Worm (Caenorhabditis elegans): ENCODE results near the gene hpo-25.

hpo-25 gene

DNA sequence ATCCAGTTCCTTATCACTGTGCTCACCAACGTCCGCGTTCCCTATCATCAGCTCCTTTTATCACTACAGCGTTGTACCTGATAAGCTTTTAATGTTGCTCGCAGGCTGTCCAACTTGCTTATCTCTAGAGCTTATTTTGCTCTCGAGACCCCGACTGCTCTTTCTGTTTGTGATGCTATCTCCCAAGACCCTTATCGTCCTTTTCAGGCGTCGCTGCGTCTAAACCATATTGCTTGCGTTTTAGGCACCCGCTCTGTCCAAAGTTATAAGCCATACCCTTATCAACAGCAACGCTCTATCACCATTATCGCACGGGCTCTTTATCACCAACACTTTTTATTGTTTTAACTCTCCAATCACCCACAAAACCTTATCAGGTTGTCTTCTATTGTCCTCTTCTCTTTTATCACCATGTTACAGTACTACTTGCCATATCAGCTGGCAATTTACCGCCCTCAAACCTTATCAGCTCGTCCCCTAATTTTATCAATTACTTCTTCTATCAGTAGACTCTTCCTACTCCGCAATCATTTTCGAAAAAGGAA lies 9.5 kb downstream of the hpo-25 start:
- TF ChIP-seq ceh-2 (tag; optimal IDR thresholded peaks at IDR 0.05) (no peak), ceh-45 (GFP tag; IDR thresholded peaks at IDR 0.05) (no peak), pqm-1 (tag; optimal IDR thresholded peaks at IDR 0.05) (peak; percentile 98), elt-2 (tag; optimal IDR thresholded peaks at IDR 0.05) (peak; percentile 100), ets-4 (tag; optimal IDR thresholded peaks at IDR 0.05) (peak; percentile 57), elt-4 (tag; optimal IDR thresholded peaks at IDR 0.05) (peak; percentile 36), lim-6 (tag; optimal IDR thresholded peaks at IDR 0.05) (no peak), tbx-2 (tag; optimal IDR thresholded peaks at IDR 0.05) (no peak), zip-5 (tag; optimal IDR thresholded peaks at IDR 0.05) (peak; percentile 70)

ce11 chrII:2379673-2380072 lies 10.6 kb downstream of the hpo-25 start:
- no peak for TF ChIP-seq zip-5 (tag; optimal IDR thresholded peaks at IDR 0.05)
- TF ChIP-seq ceh-6 (GFP tag; optimal IDR thresholded peaks at IDR 0.05) = no peak
- TF ChIP-seq fkh-10 (GFP tag; optimal IDR thresholded peaks at IDR 0.05) = no peak
- no peak for TF ChIP-seq K02D7.2 (tag; optimal IDR thresholded peaks at IDR 0.05)
- no peak for TF ChIP-seq dve-1 (tag; optimal IDR thresholded peaks at IDR 0.05)
- no peak for TF ChIP-seq odd-2 (tag; optimal IDR thresholded peaks at IDR 0.05)
- no peak for TF ChIP-seq pag-3 (tag; optimal IDR thresholded peaks at IDR 0.05; ENCODE audit: borderline replicate concordance)
- TF ChIP-seq ets-4 (tag; optimal IDR thresholded peaks at IDR 0.05) = no peak
- TF ChIP-seq che-1 (tag; optimal IDR thresholded peaks at IDR 0.05) = no peak
- no peak for TF ChIP-seq fkh-6 (tag; optimal IDR thresholded peaks at IDR 0.05)
- TF ChIP-seq ceh-31 (tag; optimal IDR thresholded peaks at IDR 0.05) = no peak
- no peak for TF ChIP-seq madf-2 (tag; optimal IDR thresholded peaks at IDR 0.05)
- TF ChIP-seq unc-3 (GFP tag; conservative IDR thresholded peaks at IDR 0.05) = no peak
- TF ChIP-seq unc-3 (tag; optimal IDR thresholded peaks at IDR 0.05) = no peak
- TF ChIP-seq unc-86 (tag; optimal IDR thresholded peaks at IDR 0.05) = no peak
- TF ChIP-seq ceh-30 (tag; optimal IDR thresholded peaks at IDR 0.05) = no peak
- no peak for TF ChIP-seq ahr-1 (tag; optimal IDR thresholded peaks at IDR 0.05)
- TF ChIP-seq hlh-8 (tag; optimal IDR thresholded peaks at IDR 0.05) = no peak

ce11 chrII:2380174-2380573 lies 11.1 kb downstream of the hpo-25 start, which contains the start of gene F16G10.7:
F16G10.7 (minus strand) TSS chrII:2380274.
- TF ChIP-seq rnt-1 (tag; optimal IDR thresholded peaks at IDR 0.05) (no peak), nfya-1 (tag; optimal IDR thresholded peaks at IDR 0.05) (peak; percentile 6)

ce11 chrII:2383334-2383733 lies 14.3 kb downstream of the hpo-25 start, which contains the start of gene F16G10.8:
F16G10.8 (minus strand) TSS chrII:2383434.
- TF ChIP-seq nhr-11 (tag; optimal IDR thresholded peaks at IDR 0.05) = no peak
- no peak for TF ChIP-seq hlh-6 (tag; optimal IDR thresholded peaks at IDR 0.05)
- TF ChIP-seq pha-4 (tag; optimal IDR thresholded peaks at IDR 0.05) = no peak
- no peak for TF ChIP-seq ceh-30 (tag; optimal IDR thresholded peaks at IDR 0.05)
- no peak for TF ChIP-seq hlh-8 (tag; optimal IDR thresholded peaks at IDR 0.05)
- TF ChIP-seq pha-2 (tag; optimal IDR thresholded peaks at IDR 0.05) = no peak
- TF ChIP-seq nhr-232 (tag; optimal IDR thresholded peaks at IDR 0.05) = no peak
- no peak for TF ChIP-seq zip-5 (tag; optimal IDR thresholded peaks at IDR 0.05)
- no peak for TF ChIP-seq tbx-7 (tag; optimal IDR thresholded peaks at IDR 0.05)
- TF ChIP-seq elt-4 (tag; optimal IDR thresholded peaks at IDR 0.05) = no peak
- TF ChIP-seq fkh-6 (tag; optimal IDR thresholded peaks at IDR 0.05) = no peak
- no peak for TF ChIP-seq F13H6.1 (tag; optimal IDR thresholded peaks at IDR 0.05)
- TF ChIP-seq hlh-30 (tag; optimal IDR thresholded peaks at IDR 0.05; ENCODE audit: insufficient read depth) = no peak
- no peak for TF ChIP-seq rnt-1 (tag; optimal IDR thresholded peaks at IDR 0.05)
- TF ChIP-seq K02D7.2 (tag; optimal IDR thresholded peaks at IDR 0.05) = no peak
- TF ChIP-seq pax-1 (tag; optimal IDR thresholded peaks at IDR 0.05) = no peak
- TF ChIP-seq sox-2 (GFP tag; IDR thresholded peaks at IDR 0.05) = no peak
